Worm (Caenorhabditis elegans) whole organism, mixed stage, embryonic: ENCODE data around the gene srh-187.

Experiments used
- M03D4.4 ChIP-seq: sonication (generic microtip); optimal IDR thresholded peaks from 2 replicates; lab custom pipeline; 2017; ENCODE audit warnings: mild to moderate bottlenecking, missing genetic modification characterization, missing compliant biosample characterization
- bed-3 ChIP-seq: fragments of 200-800 bp; sonication (Bioruptor generic); optimal IDR thresholded peaks from 3 replicates; lab custom pipeline; 2018; ENCODE audit warnings: mild to moderate bottlenecking, missing genetic modification characterization, moderate library complexity, missing compliant biosample characterization
- blmp-1 ChIP-seq: fragments of 150-350 bp; optimal IDR thresholded peaks from 2 replicates; lab custom pipeline; 2014; ENCODE audit warnings: missing biosample characterization, missing genetic modification characterization
- ceh-39 ChIP-seq: fragments of 150-350 bp; optimal IDR thresholded peaks from 2 replicates; lab custom pipeline; 2014; ENCODE audit warnings: missing biosample characterization, missing genetic modification characterization
- ceh-43 ChIP-seq: fragments of 200-800 bp; sonication (Bioruptor generic); optimal IDR thresholded peaks from 2 replicates; lab custom pipeline; 2018; ENCODE audit warnings: mild to moderate bottlenecking, missing genetic modification characterization, moderate library complexity, missing compliant biosample characterization
- ceh-83 ChIP-seq: fragments of 200-800 bp; sonication (Bioruptor generic); optimal IDR thresholded peaks from 2 replicates; lab custom pipeline; 2018; ENCODE audit warnings: mild to moderate bottlenecking, missing genetic modification characterization, missing compliant biosample characterization
- ces-1 ChIP-seq: fragments of 150-350 bp; optimal IDR thresholded peaks from 2 replicates; lab custom pipeline; 2014; ENCODE audit warnings: missing biosample characterization, missing genetic modification reagents, missing genetic modification characterization
- cnd-1 ChIP-seq: fragments of 200-800 bp; sonication (Bioruptor generic); optimal IDR thresholded peaks from 2 replicates; lab custom pipeline; 2018; ENCODE audit warnings: mild to moderate bottlenecking, missing genetic modification characterization, missing compliant biosample characterization
- drap-1 ChIP-seq: fragments of 200-800 bp; sonication (Bioruptor generic); optimal IDR thresholded peaks from 3 replicates; lab custom pipeline; 2018; ENCODE audit warnings: mild to moderate bottlenecking, missing genetic modification characterization, missing compliant biosample characterization
- elt-3 ChIP-seq: fragments of 150-350 bp; optimal IDR thresholded peaks from 2 replicates; lab custom pipeline; 2014; ENCODE audit warnings: missing biosample characterization, missing genetic modification characterization
- flh-1 ChIP-seq: fragments of 200-800 bp; sonication (Bioruptor generic); optimal IDR thresholded peaks from 2 replicates; lab custom pipeline; 2018; ENCODE audit warnings: mild to moderate bottlenecking, missing genetic modification characterization, moderate library complexity, missing compliant biosample characterization
- lin-13 ChIP-seq: fragments of 150-350 bp; optimal IDR thresholded peaks from 2 replicates; lab custom pipeline; 2014; ENCODE audit warnings: missing biosample characterization, missing genetic modification characterization
- lin-32 ChIP-seq: fragments of 200-800 bp; sonication (Bioruptor generic); optimal IDR thresholded peaks from 2 replicates; lab custom pipeline; 2018; ENCODE audit warnings: mild to moderate bottlenecking, missing genetic modification characterization, missing compliant biosample characterization
- lsy-2 ChIP-seq: fragments of 150-350 bp; optimal IDR thresholded peaks from 2 replicates; lab custom pipeline; 2014; ENCODE audit warnings: missing biosample characterization, missing genetic modification characterization
- mab-5 ChIP-seq: fragments of 150-350 bp; optimal IDR thresholded peaks from 2 replicates; lab custom pipeline; 2014; ENCODE audit warnings: missing biosample characterization, missing genetic modification characterization
- mep-1 ChIP-seq: fragments of 150-350 bp; optimal IDR thresholded peaks from 2 replicates; lab custom pipeline; 2017; ENCODE audit warnings: missing biosample characterization, missing genetic modification reagents, missing genetic modification characterization, inconsistent platforms
- mls-2 ChIP-seq: sonication (generic microtip); optimal IDR thresholded peaks from 2 replicates; lab custom pipeline; 2016; ENCODE audit warnings: mild to moderate bottlenecking, missing genetic modification characterization, moderate library complexity, missing compliant biosample characterization
- nhr-12 ChIP-seq: fragments of 150-350 bp; optimal IDR thresholded peaks from 2 replicates; lab custom pipeline; 2014; ENCODE audit warnings: missing biosample characterization, missing genetic modification characterization
- nhr-2 ChIP-seq: fragments of 150-350 bp; optimal IDR thresholded peaks from 2 replicates; lab custom pipeline; 2014; ENCODE audit warnings: missing biosample characterization, missing genetic modification characterization
- nhr-76 ChIP-seq: sonication (generic microtip); optimal IDR thresholded peaks from 2 replicates; lab custom pipeline; 2017; ENCODE audit warnings: missing biosample characterization, missing genetic modification characterization
- pha-4 ChIP-seq: fragments of 150-350 bp; optimal IDR thresholded peaks from 2 replicates; lab custom pipeline; 2018; ENCODE audit warnings: missing biosample characterization, missing genetic modification reagents, missing genetic modification characterization
- sem-2 ChIP-seq: fragments of 200-800 bp; sonication (Bioruptor generic); optimal IDR thresholded peaks from 2 replicates; lab custom pipeline; 2018; ENCODE audit warnings: mild to moderate bottlenecking, missing genetic modification characterization, missing compliant biosample characterization
- snpc-4 ChIP-seq: fragments of 150-350 bp; optimal IDR thresholded peaks from 2 replicates; lab custom pipeline; 2014; ENCODE audit warnings: missing biosample characterization, missing genetic modification characterization
- sptf-1 ChIP-seq: sonication (generic microtip); optimal IDR thresholded peaks from 2 replicates; lab custom pipeline; 2017; ENCODE audit warnings: mild to moderate bottlenecking, missing genetic modification characterization, moderate library complexity, missing compliant biosample characterization
- tbx-8 ChIP-seq: fragments of 200-800 bp; sonication (Bioruptor generic); optimal IDR thresholded peaks from 2 replicates; lab custom pipeline; 2018; ENCODE audit warnings: mild to moderate bottlenecking, missing genetic modification characterization, moderate library complexity, missing compliant biosample characterization
- unc-120 ChIP-seq: sonication (generic microtip); optimal IDR thresholded peaks from 2 replicates; lab custom pipeline; 2017; ENCODE audit warnings: missing genetic modification characterization, missing compliant biosample characterization; ENCODE audit not compliant: poor library complexity, severe bottlenecking
- unc-62 ChIP-seq: fragments of 150-350 bp; optimal IDR thresholded peaks from 2 replicates; lab custom pipeline; 2014; ENCODE audit warnings: missing biosample characterization, missing genetic modification reagents, missing genetic modification characterization
- zip-8 ChIP-seq: fragments of 150-350 bp; optimal IDR thresholded peaks from 2 replicates; lab custom pipeline; 2014; ENCODE audit warnings: missing biosample characterization, missing genetic modification characterization
- ztf-11 ChIP-seq: fragments of 150-350 bp; optimal IDR thresholded peaks from 2 replicates; lab custom pipeline; 2014; ENCODE audit warnings: missing biosample characterization, missing genetic modification characterization

The srh-187 gene

DNA sequence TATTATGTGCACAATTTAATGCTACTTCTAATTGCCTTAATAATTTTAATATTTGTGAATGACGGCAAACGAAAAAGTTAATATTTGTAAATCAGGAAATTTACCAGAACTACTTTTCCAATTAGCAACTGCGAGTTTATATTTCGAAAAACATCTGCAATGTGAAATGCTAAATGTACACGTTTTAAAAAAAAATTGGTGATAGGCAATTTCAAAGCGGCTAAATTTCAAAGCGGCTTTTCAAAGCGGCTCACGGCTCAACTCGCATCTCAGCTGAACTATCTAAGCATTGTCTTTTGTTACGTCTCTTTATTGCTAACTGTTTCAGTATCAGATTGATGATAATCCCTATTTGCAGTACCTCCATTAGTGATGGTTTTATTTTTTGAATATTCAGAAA, at the start of gene srh-187:
Gene srh-187 (minus strand): TSS at position 101 of the 400 bp plus-strand sequence.
- TF ChIP-seq unc-120 (no peak), bed-3 (GFP tag; lab: Kevin White, UChicago) (no peak)

DNA sequence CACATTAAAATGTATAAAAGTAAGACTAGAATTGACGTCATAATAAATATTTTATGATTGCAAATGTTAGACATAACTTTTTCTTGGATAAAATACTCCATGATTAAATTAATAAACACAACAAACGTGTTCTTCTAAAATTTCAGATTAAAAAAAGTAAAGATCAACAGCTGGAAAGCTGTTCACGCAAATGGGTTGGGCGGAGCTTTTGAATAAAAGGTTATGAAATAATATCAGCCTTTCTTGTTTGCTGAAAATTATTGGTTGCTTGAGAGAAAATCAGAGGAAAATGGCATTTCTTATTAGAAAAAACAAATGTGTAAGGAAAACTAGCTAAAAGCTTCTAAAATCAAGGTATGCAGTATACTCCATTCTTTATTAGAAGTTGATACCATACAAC, 48.0 kb upstream of the srh-187 start, which contains the start of gene C02H6.3:
Gene C02H6.3 (minus strand): TSS at position 101 of the 400 bp plus-strand sequence.
- TF ChIP-seq M03D4.4 (tag; lab: Kevin White, UChicago) (no peak), lsy-2 (tag; lab: Kevin White, UChicago) (no peak), nhr-76 (no peak), unc-62 (no peak), ztf-11 (no peak), zip-8 (tag; lab: Kevin White, UChicago) (no peak), tbx-8 (GFP tag; lab: Kevin White, UChicago) (no peak), bed-3 (GFP tag; lab: Kevin White, UChicago) (no peak), lin-13 (tag; lab: Kevin White, UChicago) (no peak), mep-1 (tag; lab: Kevin White, UChicago) (no peak), flh-1 (GFP tag; lab: Kevin White, UChicago) (no peak)

DNA sequence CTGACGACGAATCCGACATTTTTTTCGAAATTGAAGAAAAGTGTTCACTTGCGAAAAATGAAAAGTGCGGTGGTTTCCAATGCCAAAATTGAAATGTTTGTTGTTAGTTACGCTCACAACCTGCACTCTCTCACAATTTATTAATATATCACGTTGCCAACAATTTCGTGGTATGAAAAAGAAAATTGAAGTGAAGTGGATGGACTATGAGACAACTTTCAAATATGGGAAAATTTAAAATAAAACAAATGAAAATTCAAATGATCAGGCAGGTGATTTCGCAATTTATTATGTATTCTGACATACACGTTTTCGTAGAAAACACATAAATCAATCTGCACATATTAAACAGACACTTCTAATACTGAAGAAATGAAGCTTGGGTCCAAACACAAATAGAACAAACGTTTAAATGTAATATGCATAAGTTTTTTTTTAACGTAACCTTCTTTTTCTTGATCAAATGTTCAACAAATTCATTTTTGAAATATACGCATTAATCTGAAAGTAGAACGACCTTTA, 46.4 kb upstream of the srh-187 start, which contains the start of gene srp-6:
Gene srp-6 (minus strand): TSS at position 51 of the 522 bp plus-strand sequence.
- TF ChIP-seq bed-3 (GFP tag; lab: Kevin White, UChicago) (no peak), snpc-4 (no peak), nhr-12 (tag; lab: Kevin White, UChicago) (no peak), lsy-2 (tag; lab: Kevin White, UChicago) (no peak), mab-5 (tag; lab: Kevin White, UChicago) (no peak), blmp-1 (tag; lab: Kevin White, UChicago) (no peak), tbx-8 (GFP tag; lab: Kevin White, UChicago) (no peak), nhr-76 (no peak), cnd-1 (tag; lab: Kevin White, UChicago) (no peak), drap-1 (GFP tag; lab: Kevin White, UChicago) (no peak), flh-1 (GFP tag; lab: Kevin White, UChicago) (no peak)

DNA sequence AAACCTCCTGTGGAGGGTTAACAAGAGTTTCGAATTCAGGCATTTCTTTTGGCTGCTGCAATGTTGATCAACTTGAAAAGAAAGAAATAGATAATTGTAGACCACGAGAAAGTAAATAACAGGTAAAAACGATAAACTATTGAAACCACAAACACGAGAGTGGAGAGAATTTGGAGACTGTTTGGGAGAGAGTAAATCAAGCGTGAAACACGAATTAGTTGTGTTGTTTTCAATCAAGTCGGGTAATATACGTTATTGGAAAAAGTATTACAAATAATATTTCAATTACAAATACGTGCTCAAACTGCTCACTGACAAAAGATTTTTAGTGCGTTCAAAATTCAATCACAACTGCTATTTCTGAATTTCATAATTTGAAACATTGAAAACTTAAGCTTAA, 41.3 kb upstream of the srh-187 start, which contains the start of gene C03G6.17:
Gene C03G6.17 (minus strand): TSS at position 101 of the 400 bp plus-strand sequence.
- TF ChIP-seq tbx-8 (GFP tag; lab: Kevin White, UChicago) (no peak), pha-4 (no peak), unc-62 (no peak), ces-1 (GFP tag; lab: Kevin White, UChicago) (no peak), ceh-39 (tag; lab: Kevin White, UChicago) (no peak), lsy-2 (tag; lab: Kevin White, UChicago) (no peak), drap-1 (GFP tag; lab: Kevin White, UChicago) (no peak), lin-32 (no peak)

DNA sequence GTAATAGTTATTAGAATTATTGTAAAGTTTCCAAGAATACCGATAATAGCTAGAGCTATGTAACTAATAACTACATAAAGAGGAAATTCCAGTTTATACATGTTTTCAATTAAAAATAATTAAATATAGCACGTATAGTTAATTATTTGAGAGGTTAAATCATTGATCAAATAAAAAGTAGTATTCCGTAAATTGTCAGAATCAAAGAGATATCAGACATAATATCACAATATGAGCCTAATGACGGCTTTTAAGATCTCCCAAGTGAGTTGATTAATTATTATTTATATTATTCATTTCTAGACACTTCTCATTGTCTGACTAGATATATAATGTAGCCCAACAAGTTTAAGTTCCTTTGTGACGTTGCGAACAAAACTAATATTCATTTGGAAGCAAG, 39.7 kb upstream of the srh-187 start, which contains the start of gene srsx-24:
Gene srsx-24 (minus strand): TSS at position 101 of the 400 bp plus-strand sequence.
- TF ChIP-seq mep-1 (tag; lab: Kevin White, UChicago) = no peak
- TF ChIP-seq sem-2 (GFP tag; lab: Kevin White, UChicago) = no peak
- no peak for TF ChIP-seq ztf-11
- no peak for TF ChIP-seq sptf-1
- TF ChIP-seq unc-62 = no peak

DNA sequence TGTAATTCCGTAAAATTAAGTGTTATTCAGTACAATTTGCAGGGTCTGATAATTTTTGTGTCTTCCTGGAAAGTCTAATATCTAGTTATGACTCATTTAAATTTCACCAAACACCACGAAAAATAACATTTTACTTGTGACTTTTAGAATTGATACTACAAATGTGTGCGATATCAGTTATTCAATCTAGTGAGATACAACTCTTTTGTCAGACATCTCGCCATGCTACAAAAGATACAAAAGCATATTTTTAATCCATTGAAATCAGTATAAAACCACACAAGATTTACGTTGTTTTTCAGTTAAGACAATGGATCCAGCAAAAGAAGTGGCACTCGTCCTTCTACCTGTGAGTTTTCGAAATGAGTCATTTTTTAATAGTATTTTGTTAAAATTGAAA, 34.4 kb upstream of the srh-187 start, which contains the start of gene srx-56:
Gene srx-56 (plus strand): TSS at position 301 of the 400 bp plus-strand sequence.
- TF ChIP-seq flh-1 (GFP tag; lab: Kevin White, UChicago) (no peak), sptf-1 (no peak), nhr-2 (no peak), mab-5 (tag; lab: Kevin White, UChicago) (no peak), lin-32 (no peak), ztf-11 (no peak), ceh-43 (GFP tag; lab: Kevin White, UChicago) (no peak), ceh-83 (no peak), lsy-2 (tag; lab: Kevin White, UChicago) (no peak), snpc-4 (no peak), bed-3 (GFP tag; lab: Kevin White, UChicago) (no peak), zip-8 (tag; lab: Kevin White, UChicago) (no peak), mls-2 (tag; lab: Kevin White, UChicago) (no peak), elt-3 (no peak), tbx-8 (GFP tag; lab: Kevin White, UChicago) (no peak)
